Fruit fly (Drosophila melanogaster) whole organism, embryonic: ENCODE results near the gene CG14613.
A peak's percentile ranks its signal among the peaks of the same experiment; 100 is the strongest.

Experiments used
- CG11247 ChIP-seq: fragments of 200-800 bp; sonication (Bioruptor generic); IDR thresholded peaks from 2 replicates; pipeline ENCODE4 v1.3.6; 2022; ENCODE audit warnings: missing biosample characterization, missing genetic modification characterization
- CG11695 ChIP-seq: fragments of 200-800 bp; sonication (Bioruptor generic); IDR thresholded peaks from 3 replicates; pipeline ENCODE4 v1.3.6; 2022; ENCODE audit warnings: missing biosample characterization, missing genetic modification characterization
- CG17385 ChIP-seq: fragments of 200-800 bp; sonication (Bioruptor generic); optimal IDR thresholded peaks from 3 replicates; lab custom pipeline; 2018; ENCODE audit warnings: missing biosample characterization, mild to moderate bottlenecking, missing genetic modification characterization
- CG4617 ChIP-seq: fragments of 200-800 bp; sonication (Bioruptor generic); optimal IDR thresholded peaks from 3 replicates; lab custom pipeline; 2016; ENCODE audit warnings: missing biosample characterization, missing genetic modification characterization, borderline replicate concordance
- Gug ChIP-seq: fragments of 200-800 bp; sonication (Bioruptor generic); IDR thresholded peaks from 4 replicates; pipeline ENCODE4 v1.3.6; 2022; ENCODE audit warnings: missing biosample characterization, missing genetic modification characterization
- Hr39 ChIP-seq: fragments of >200 bp; optimal IDR thresholded peaks from 2 replicates; lab custom pipeline; 2017
- Mad ChIP-seq: fragments of 200-800 bp; sonication (Bioruptor generic); optimal IDR thresholded peaks from 2 replicates; lab custom pipeline; 2016; ENCODE audit warnings: missing biosample characterization, missing genetic modification characterization
- NK7.1 ChIP-seq: fragments of 200-800 bp; sonication (Bioruptor generic); optimal IDR thresholded peaks from 3 replicates; lab custom pipeline; 2016; ENCODE audit warnings: missing biosample characterization, missing genetic modification characterization
- Six4 ChIP-seq: fragments of 200-800 bp; sonication (Bioruptor generic); optimal IDR thresholded peaks from 2 replicates; lab custom pipeline; 2016; ENCODE audit warnings: missing biosample characterization, missing genetic modification characterization
- pnt ChIP-seq: fragments of 200-800 bp; sonication (Bioruptor generic); optimal IDR thresholded peaks from 3 replicates; lab custom pipeline; 2016; ENCODE audit warnings: missing biosample characterization, missing genetic modification characterization
- sna ChIP-seq: fragments of 200-800 bp; sonication (Bioruptor generic); IDR thresholded peaks from 2 replicates; pipeline ENCODE4 v1.3.6; 2022; ENCODE audit warnings: missing biosample characterization, missing genetic modification characterization; ENCODE audit not compliant: partially characterized antibody
- usp ChIP-seq: fragments of >200 bp; optimal IDR thresholded peaks from 2 replicates; lab custom pipeline; 2017; ENCODE audit warnings: missing biosample characterization, missing genetic modification characterization

DNA sequence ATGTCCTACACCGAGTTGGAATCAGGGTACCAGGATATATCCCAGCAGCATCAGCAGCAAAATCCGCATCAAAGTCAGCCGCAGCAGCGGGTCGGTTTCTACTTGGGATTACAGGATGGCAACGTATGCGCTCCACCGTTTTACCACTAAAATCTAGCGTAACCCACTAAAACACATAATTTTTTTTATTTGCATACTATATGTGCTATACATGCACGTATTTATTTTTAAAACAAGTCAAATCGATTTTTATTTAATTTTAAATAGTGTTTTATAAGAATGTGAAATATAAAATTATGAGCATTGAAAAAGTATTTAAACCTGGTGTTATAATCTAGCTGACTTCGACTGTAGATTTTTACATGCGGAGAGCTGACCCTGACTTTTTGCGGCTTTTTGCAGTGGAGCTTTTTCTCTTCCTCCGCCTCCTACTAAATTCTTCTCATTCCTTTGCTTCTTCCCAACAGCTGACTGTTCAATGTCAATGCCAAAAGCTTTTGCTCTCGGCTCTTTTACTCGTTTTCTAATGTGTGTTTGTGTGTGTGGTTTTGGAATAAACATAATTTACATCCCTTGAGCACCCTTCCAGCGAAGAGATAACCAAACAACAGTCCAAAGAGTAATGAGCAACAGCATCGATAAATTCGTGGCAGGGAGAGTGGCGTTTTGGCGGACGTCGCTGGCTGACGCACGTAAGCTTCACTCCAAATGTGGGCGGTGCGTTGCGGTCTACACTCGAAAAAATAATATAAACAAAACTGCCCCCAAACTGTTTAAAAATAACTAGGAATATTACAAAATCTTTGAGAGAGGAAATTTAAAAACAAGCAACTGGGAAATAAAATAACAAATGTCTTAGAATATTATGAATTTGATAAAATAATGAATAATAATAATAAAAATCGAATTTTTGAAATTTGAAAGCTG lies 16.1 kb upstream of the CG14613 start:
- TF ChIP-seq CG11247 (peak; percentile 44), Hr39 (lab: Kevin White, UChicago) (no peak), sna (no peak), CG4617 (GFP tag; lab: Kevin White, UChicago) (no peak), CG17385 (peak; percentile 25), Gug (GFP tag; lab: Robert Waterston, UW) (no peak; the same call in 3 of the 4 replicates), usp (GFP tag; lab: Kevin White, UChicago) (no peak), Mad (GFP tag; lab: Kevin White, UChicago) (no peak), CG11695 (GFP tag; lab: Robert Waterston, UW) (peak; percentile 60; the same call in 2 of the 3 replicates), Six4 (no peak), pnt (no peak), NK7.1 (GFP tag; lab: Kevin White, UChicago) (no peak)
